Worm (Caenorhabditis elegans): ENCODE data around the gene C16C10.2.

DNA sequence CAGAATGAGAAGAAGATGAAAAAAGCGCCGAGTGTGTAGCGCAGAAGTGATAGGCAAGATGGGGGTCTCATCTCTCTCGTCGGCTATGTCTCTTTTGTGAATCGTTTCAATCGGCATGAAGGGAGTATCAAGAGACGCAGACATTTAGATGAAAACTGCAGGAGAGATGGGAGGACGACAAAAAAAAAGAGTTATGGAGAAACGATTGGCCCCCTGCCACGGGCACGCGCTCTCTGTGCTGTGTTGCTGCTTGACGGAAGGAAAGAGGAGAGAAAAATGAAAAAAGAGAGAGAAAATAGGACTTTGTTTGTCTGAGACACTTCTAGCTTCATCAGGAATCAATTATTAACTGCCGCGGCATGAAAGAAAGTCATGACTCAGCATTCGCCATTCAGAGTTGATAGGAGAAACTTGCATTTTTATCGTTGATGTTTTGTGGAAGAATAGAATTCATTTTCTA, 45.2 kb upstream of the C16C10.2 start:
- TF ChIP-seq unc-39 (tag; optimal IDR thresholded peaks at IDR 0.05) (peak; percentile 14), unc-62 (GFP tag; optimal IDR thresholded peaks at IDR 0.05) (peak; percentile 49), egl-27 (tag; optimal IDR thresholded peaks at IDR 0.05) (peak; percentile 76), nhr-11 (tag; optimal IDR thresholded peaks at IDR 0.05) (peak; percentile 88), pha-4 (tag; optimal IDR thresholded peaks at IDR 0.05) (peak; percentile 81), zag-1 (tag; optimal IDR thresholded peaks at IDR 0.05) (peak; percentile 56), lin-39 (tag; optimal IDR thresholded peaks at IDR 0.05) (peak; percentile 95), nhr-77 (tag; optimal IDR thresholded peaks at IDR 0.05) (no peak), snpc-4 (tag; optimal IDR thresholded peaks at IDR 0.05) (peak; percentile 11), ztf-11 (tag; optimal IDR thresholded peaks at IDR 0.05) (no peak), ZK546.5 (tag; optimal IDR thresholded peaks at IDR 0.05) (no peak), ama-1 (optimal IDR thresholded peaks at IDR 0.05) (no peak), nhr-12 (tag; optimal IDR thresholded peaks at IDR 0.05) (no peak)
